Worm (Caenorhabditis elegans) whole organism, L3 larva: ENCODE data around the gene T24H10.5.
A peak's percentile ranks its signal among the peaks of the same experiment; 100 is the strongest.

Source experiments
- R02D3.7 ChIP-seq: fragments of 150-350 bp; optimal IDR thresholded peaks from 2 replicates; lab custom pipeline; 2014; ENCODE audit warnings: missing biosample characterization, missing genetic modification characterization
- ZK546.5 ChIP-seq: sonication (generic microtip); optimal IDR thresholded peaks from 2 replicates; lab custom pipeline; 2017; ENCODE audit warnings: missing biosample characterization, missing genetic modification characterization
- aly-2 ChIP-seq: fragments of 150-350 bp; optimal IDR thresholded peaks from 2 replicates; lab custom pipeline; 2014; ENCODE audit warnings: missing biosample characterization, missing genetic modification characterization
- ceh-28 ChIP-seq: fragments of 150-350 bp; optimal IDR thresholded peaks from 2 replicates; lab custom pipeline; 2014; ENCODE audit warnings: missing biosample characterization, missing genetic modification reagents, missing genetic modification characterization
- egl-27 ChIP-seq: sonication (generic microtip); optimal IDR thresholded peaks from 4 replicates; lab custom pipeline; 2017; ENCODE audit warnings: missing biosample characterization, missing genetic modification reagents, missing genetic modification characterization
- elt-1 ChIP-seq: fragments of 150-350 bp; optimal IDR thresholded peaks from 2 replicates; lab custom pipeline; 2014; ENCODE audit warnings: missing biosample characterization, missing genetic modification characterization
- elt-2 ChIP-seq: sonication (generic microtip); optimal IDR thresholded peaks from 2 replicates; lab custom pipeline; 2016; ENCODE audit warnings: missing genetic modification reagents, mild to moderate bottlenecking, missing genetic modification characterization, missing compliant biosample characterization
- elt-3 ChIP-seq, 3 experiments: fragments of 150-350 bp in 1 of 3; sonication (generic microtip) in 2 of 3; optimal IDR thresholded peaks; 2 replicates in 2 of 3; 4 replicates in 1 of 3; lab custom pipeline; 2014 to 2017; ENCODE audit warnings: missing biosample characterization in 3 of 3, missing genetic modification characterization in 3 of 3
- fkh-10 ChIP-seq: sonication (generic microtip); optimal IDR thresholded peaks from 2 replicates; lab custom pipeline; 2017; ENCODE audit warnings: missing biosample characterization, missing genetic modification reagents, missing genetic modification characterization
- fkh-2 ChIP-seq: fragments of 150-350 bp; optimal IDR thresholded peaks from 2 replicates; lab custom pipeline; 2014; ENCODE audit warnings: missing biosample characterization, missing genetic modification reagents, missing genetic modification characterization
- hmg-11 ChIP-seq: sonication (generic microtip); optimal IDR thresholded peaks from 2 replicates; lab custom pipeline; 2016; ENCODE audit warnings: missing genetic modification characterization, missing compliant biosample characterization
- jun-1 ChIP-seq: fragments of 150-350 bp; optimal IDR thresholded peaks from 2 replicates; lab custom pipeline; 2014; ENCODE audit warnings: missing biosample characterization, missing genetic modification reagents, missing genetic modification characterization
- lin-15B ChIP-seq: fragments of 150-350 bp; optimal IDR thresholded peaks from 2 replicates; lab custom pipeline; 2014; ENCODE audit warnings: missing biosample characterization, missing genetic modification characterization
- lin-39 ChIP-seq: fragments of 150-350 bp; optimal IDR thresholded peaks from 2 replicates; lab custom pipeline; 2018; ENCODE audit warnings: missing biosample characterization, missing genetic modification reagents, missing genetic modification characterization
- nfya-1 ChIP-seq: sonication (generic microtip); optimal IDR thresholded peaks from 2 replicates; lab custom pipeline; 2017; ENCODE audit warnings: missing genetic modification characterization, mild to moderate bottlenecking, missing compliant biosample characterization, antibody characterized with exemption, moderate library complexity; ENCODE audit not compliant: insufficient read depth
- nhr-11 ChIP-seq: fragments of 150-350 bp; optimal IDR thresholded peaks from 2 replicates; lab custom pipeline; 2014; ENCODE audit warnings: missing biosample characterization, missing genetic modification characterization
- nhr-12 ChIP-seq: fragments of 150-350 bp; optimal IDR thresholded peaks from 2 replicates; lab custom pipeline; 2014; ENCODE audit warnings: missing biosample characterization, missing genetic modification characterization
- nhr-23 ChIP-seq: fragments of 150-350 bp; optimal IDR thresholded peaks from 2 replicates; lab custom pipeline; 2014; ENCODE audit warnings: missing biosample characterization, missing genetic modification reagents, missing genetic modification characterization
- nhr-237 ChIP-seq: fragments of 150-350 bp; optimal IDR thresholded peaks from 2 replicates; lab custom pipeline; 2014; ENCODE audit warnings: missing biosample characterization, missing genetic modification characterization
- nhr-25 ChIP-seq: sonication (generic microtip); optimal IDR thresholded peaks from 2 replicates; lab custom pipeline; 2017; ENCODE audit warnings: missing biosample characterization, missing genetic modification characterization
- nhr-43 ChIP-seq: sonication (generic microtip); optimal IDR thresholded peaks from 2 replicates; lab custom pipeline; 2016; ENCODE audit warnings: mild to moderate bottlenecking, missing genetic modification characterization, missing compliant biosample characterization; ENCODE audit not compliant: poor library complexity, severe bottlenecking
- nhr-77 ChIP-seq: fragments of 150-350 bp; optimal IDR thresholded peaks from 2 replicates; lab custom pipeline; 2014; ENCODE audit warnings: missing biosample characterization, missing genetic modification characterization
- pha-4 ChIP-seq: fragments of 150-350 bp; optimal IDR thresholded peaks from 2 replicates; lab custom pipeline; 2014; ENCODE audit warnings: missing biosample characterization, missing genetic modification reagents, missing genetic modification characterization
- pqm-1 ChIP-seq: fragments of 150-350 bp; optimal IDR thresholded peaks from 2 replicates; lab custom pipeline; 2017; ENCODE audit warnings: missing biosample characterization, missing genetic modification characterization, inconsistent platforms
- sea-2 ChIP-seq: fragments of 150-350 bp; sonication (generic microtip); optimal IDR thresholded peaks from 4 replicates; lab custom pipeline; 2014; ENCODE audit warnings: missing biosample characterization, missing genetic modification reagents, missing genetic modification characterization
- skn-1 ChIP-seq: fragments of 150-350 bp; optimal IDR thresholded peaks from 2 replicates; lab custom pipeline; 2014; ENCODE audit warnings: missing biosample characterization, missing genetic modification characterization
- snpc-4 ChIP-seq: fragments of 150-350 bp; optimal IDR thresholded peaks from 2 replicates; lab custom pipeline; 2014; ENCODE audit warnings: missing biosample characterization, missing genetic modification characterization
- tbx-2 ChIP-seq: sonication (generic microtip); optimal IDR thresholded peaks from 2 replicates; lab custom pipeline; 2016; ENCODE audit warnings: mild to moderate bottlenecking, missing genetic modification characterization, missing compliant biosample characterization
- unc-39 ChIP-seq: sonication (generic microtip); optimal IDR thresholded peaks from 4 replicates; lab custom pipeline; 2017; ENCODE audit warnings: missing biosample characterization, missing genetic modification characterization
- unc-62 ChIP-seq: fragments of 150-350 bp; sonication (generic microtip); optimal IDR thresholded peaks from 4 replicates; lab custom pipeline; 2014; ENCODE audit warnings: missing biosample characterization, missing genetic modification reagents, missing genetic modification characterization
- zag-1 ChIP-seq: fragments of 150-350 bp; optimal IDR thresholded peaks from 2 replicates; lab custom pipeline; 2014; ENCODE audit warnings: missing biosample characterization, missing genetic modification characterization

Gene T24H10.5

DNA sequence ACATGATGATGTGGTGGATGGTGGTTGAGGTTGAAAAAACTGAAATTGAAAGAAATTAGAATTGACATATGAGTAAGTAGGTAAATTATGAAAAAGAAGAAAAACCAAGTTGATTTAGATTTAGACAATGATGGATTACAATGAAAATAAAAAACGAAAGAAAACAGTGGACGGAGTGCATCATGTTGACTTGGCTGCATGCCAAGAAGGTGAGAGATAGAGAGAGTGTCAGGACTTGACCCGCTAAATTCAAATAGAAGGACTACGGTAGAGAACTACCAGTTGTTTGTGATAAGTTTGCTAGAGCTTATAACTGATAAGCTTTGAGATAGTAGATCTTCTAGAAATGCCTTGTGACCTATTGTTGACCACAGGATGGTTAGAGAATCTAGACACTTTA lies 39.8 kb upstream of the T24H10.5 start, which contains the start of gene T24B8.3:
Gene T24B8.3, minus strand, starts transcription at position 39 of the 400 bp plus-strand sequence.
- TF ChIP-seq egl-27 (tag; lab: Kevin White, UChicago): no peak
- peak; percentile 72 for TF ChIP-seq pha-4 (tag; lab: Kevin White, UChicago)
- no peak for TF ChIP-seq nhr-25 (tag; lab: Kevin White, UChicago)
- TF ChIP-seq ceh-28 (tag; lab: Kevin White, UChicago): no peak
- TF ChIP-seq nhr-11 (tag; lab: Kevin White, UChicago): no peak
- TF ChIP-seq nhr-23 (tag; lab: Kevin White, UChicago): peak; percentile 53
- no peak for TF ChIP-seq skn-1 (tag; lab: Kevin White, UChicago)
- no peak for TF ChIP-seq snpc-4 (tag; lab: Kevin White, UChicago)
- no peak for TF ChIP-seq elt-2 (tag; lab: Kevin White, UChicago)
- no peak for TF ChIP-seq fkh-10
- TF ChIP-seq lin-15B: no peak
- TF ChIP-seq, all 47 proteins: peak for 2

DNA sequence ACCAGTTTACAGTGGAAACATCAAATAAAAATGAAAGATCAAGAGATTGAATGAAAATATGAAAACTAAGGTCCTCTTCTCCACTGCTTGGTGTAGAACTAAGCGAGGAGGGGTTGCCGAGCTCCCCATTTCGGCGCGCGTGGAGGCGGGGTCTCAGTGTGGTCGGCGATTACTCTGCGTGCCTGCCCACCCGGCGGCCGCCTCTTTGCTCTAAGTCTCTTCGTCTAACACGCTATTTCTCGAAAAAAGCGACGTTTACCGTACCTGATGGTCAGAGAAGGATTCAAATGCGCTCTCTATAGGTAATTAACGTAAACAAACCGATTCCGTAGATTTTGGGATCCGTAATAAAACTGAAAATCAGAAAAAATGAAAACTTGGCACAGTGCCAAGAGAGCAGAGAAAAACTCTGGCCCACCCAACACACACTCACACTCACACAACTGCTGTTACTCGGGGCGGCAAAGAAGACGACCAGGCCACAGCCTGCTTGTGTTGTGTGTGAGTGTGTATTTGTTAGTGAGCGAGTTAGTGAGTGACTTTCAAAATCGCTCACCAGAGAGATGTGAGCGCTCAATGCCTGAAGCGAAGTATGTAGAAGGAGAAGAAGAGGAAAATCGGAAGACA lies 39.2 kb upstream of the T24H10.5 start:
- no peak for TF ChIP-seq unc-39 (tag; lab: Kevin White, UChicago)
- peak; percentile 70 for TF ChIP-seq nhr-11 (tag; lab: Kevin White, UChicago)
- no peak for TF ChIP-seq nhr-43 (tag; lab: Kevin White, UChicago)
- TF ChIP-seq lin-39 (tag; lab: Kevin White, UChicago): peak; percentile 89
- peak; percentile 15 for TF ChIP-seq tbx-2 (tag; lab: Kevin White, UChicago)
- TF ChIP-seq elt-2 (tag; lab: Kevin White, UChicago): peak; percentile 63
- TF ChIP-seq jun-1 (tag; lab: Kevin White, UChicago): peak; percentile 62
- TF ChIP-seq nhr-25 (tag; lab: Kevin White, UChicago): peak; percentile 42
- TF ChIP-seq nhr-12 (tag; lab: Kevin White, UChicago): no peak
- TF ChIP-seq unc-62 (GFP tag; lab: Kevin White, UChicago): no peak
- peak; percentile 77 for TF ChIP-seq hmg-11
- peak; percentile 79 for TF ChIP-seq nfya-1 (tag; lab: Kevin White, UChicago)
- no peak for TF ChIP-seq elt-1
- peak; percentile 48 for TF ChIP-seq pqm-1 (tag; lab: Kevin White, UChicago)
- peak; percentile 41 for TF ChIP-seq fkh-2 (tag; lab: Kevin White, UChicago)
- TF ChIP-seq zag-1: no peak
- peak; percentile 85 for TF ChIP-seq pha-4 (tag; lab: Kevin White, UChicago)
- peak; percentile 68 for TF ChIP-seq lin-15B
- peak; percentile 88 for TF ChIP-seq sea-2
- peak; percentile 39 for TF ChIP-seq nhr-23 (tag; lab: Kevin White, UChicago)
- no peak for TF ChIP-seq aly-2 (tag; lab: Kevin White, UChicago)

DNA sequence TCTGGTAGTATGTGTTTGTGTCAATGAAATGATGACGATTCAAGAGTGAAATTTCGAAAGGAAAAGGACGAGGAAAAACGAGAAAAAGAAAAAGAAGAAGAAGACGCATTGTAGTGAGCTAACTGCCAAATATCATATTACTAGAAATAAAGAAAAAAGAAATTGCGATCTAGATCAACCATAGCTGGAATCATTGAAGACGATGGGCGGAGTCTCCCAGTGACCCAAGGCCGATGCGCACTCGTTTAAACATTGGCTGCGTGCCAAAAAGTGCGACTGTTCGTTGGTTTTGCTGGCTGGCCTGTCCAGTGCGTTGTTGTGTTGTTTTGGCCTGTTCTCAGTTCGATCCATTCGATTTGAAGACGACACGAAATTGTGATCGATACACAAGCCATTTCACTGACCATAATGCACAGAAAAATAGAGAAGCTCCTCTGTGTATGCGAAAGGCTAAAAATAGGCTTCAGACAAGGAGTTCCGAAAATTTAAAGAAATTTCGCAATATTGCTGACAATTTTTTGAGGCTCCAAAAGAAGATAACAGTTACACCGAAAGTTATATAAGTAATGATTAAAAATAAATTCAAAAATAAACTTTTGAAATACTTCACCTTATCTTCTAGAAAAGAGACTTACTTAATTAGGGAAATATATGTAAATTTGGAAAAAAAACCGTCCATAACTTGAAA lies 38.5 kb upstream of the T24H10.5 start:
- no peak for TF ChIP-seq pha-4 (tag; lab: Kevin White, UChicago)
- TF ChIP-seq nhr-23 (tag; lab: Kevin White, UChicago): peak; percentile 43
- peak; percentile 56 for TF ChIP-seq nhr-25 (tag; lab: Kevin White, UChicago)
- no peak for TF ChIP-seq R02D3.7 (tag; lab: Kevin White, UChicago)
- TF ChIP-seq snpc-4 (tag; lab: Kevin White, UChicago): no peak
- no peak for TF ChIP-seq nhr-237 (tag; lab: Kevin White, UChicago)
- TF ChIP-seq nhr-77: no peak
- no peak for TF ChIP-seq ZK546.5
- TF ChIP-seq jun-1 (tag; lab: Kevin White, UChicago): no peak
- no peak for TF ChIP-seq elt-3 (tag; optimal IDR thresholded peaks at IDR 0.05; lab: Kevin White, UChicago)
- no peak for TF ChIP-seq elt-2 (tag; lab: Kevin White, UChicago)
- no peak for TF ChIP-seq sea-2
- TF ChIP-seq fkh-10: no peak

DNA sequence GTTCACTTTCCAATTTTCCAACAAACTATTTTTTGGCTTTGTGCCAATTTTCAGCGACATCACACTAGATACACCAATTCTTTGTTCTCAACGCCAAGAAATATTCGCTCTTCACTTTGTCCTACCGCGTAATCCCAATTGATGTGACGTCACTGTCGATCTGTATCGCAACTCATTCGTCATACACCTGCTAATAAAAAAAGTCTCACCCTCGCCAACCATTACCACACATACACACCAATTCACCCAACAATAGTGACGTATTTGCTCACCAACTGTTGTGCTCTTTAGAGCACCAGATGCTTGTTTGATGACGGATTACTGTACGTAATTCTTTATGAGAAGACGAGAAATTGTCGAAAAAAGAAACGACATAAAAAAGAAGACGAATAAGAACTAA lies 37.5 kb upstream of the T24H10.5 start:
- TF ChIP-seq tbx-2 (tag; lab: Kevin White, UChicago) (no peak), pha-4 (tag; lab: Kevin White, UChicago) (peak; percentile 54)
